Worm (Caenorhabditis elegans): ENCODE data around the gene pct-1.

- TF ChIP-seq him-1 (tag; optimal IDR thresholded peaks at IDR 0.05) (no peak), W03F9.2 (tag; optimal IDR thresholded peaks at IDR 0.05) (no peak)
Measured at ce11 chrIV:8151721-8152120, 24.6 kb upstream of the pct-1 start.

Measured in whole organism, L4/young adult.